Worm (Caenorhabditis elegans) whole organism, late embryonic: ENCODE measurements around the gene pcrg-1.

Experiments
- ama-1 ChIP-seq: fragments of 150-350 bp; optimal IDR thresholded peaks from 2 replicates; lab custom pipeline; 2014
- ceh-34 ChIP-seq: sonication (generic microtip); optimal IDR thresholded peaks from 2 replicates; lab custom pipeline; 2016; ENCODE audit warnings: mild to moderate bottlenecking, missing genetic modification characterization, missing compliant biosample characterization
- elt-2 ChIP-seq: sonication (generic microtip); optimal IDR thresholded peaks from 2 replicates; lab custom pipeline; 2016; ENCODE audit warnings: missing genetic modification reagents, missing genetic modification characterization, missing compliant biosample characterization
- hlh-13 ChIP-seq: fragments of 200-800 bp; sonication (Bioruptor generic); optimal IDR thresholded peaks from 2 replicates; lab custom pipeline; 2018; ENCODE audit warnings: mild to moderate bottlenecking, missing genetic modification characterization, missing compliant biosample characterization
- nfya-1 ChIP-seq: sonication (generic microtip); optimal IDR thresholded peaks from 2 replicates; lab custom pipeline; 2017; ENCODE audit warnings: missing genetic modification characterization, mild to moderate bottlenecking, missing compliant biosample characterization, antibody characterized with exemption, moderate library complexity
- ref-2 ChIP-seq: sonication (generic microtip); optimal IDR thresholded peaks from 2 replicates; lab custom pipeline; 2016; ENCODE audit warnings: missing genetic modification characterization, missing compliant biosample characterization
- sox-4 ChIP-seq: sonication (generic microtip); optimal IDR thresholded peaks from 2 replicates; lab custom pipeline; 2017; ENCODE audit warnings: mild to moderate bottlenecking, missing genetic modification characterization, inconsistent platforms, missing compliant biosample characterization
- unc-42 ChIP-seq: sonication (generic microtip); optimal IDR thresholded peaks from 2 replicates; lab custom pipeline; 2016; ENCODE audit warnings: missing genotype, missing genetic modification characterization, missing compliant biosample characterization

DNA sequence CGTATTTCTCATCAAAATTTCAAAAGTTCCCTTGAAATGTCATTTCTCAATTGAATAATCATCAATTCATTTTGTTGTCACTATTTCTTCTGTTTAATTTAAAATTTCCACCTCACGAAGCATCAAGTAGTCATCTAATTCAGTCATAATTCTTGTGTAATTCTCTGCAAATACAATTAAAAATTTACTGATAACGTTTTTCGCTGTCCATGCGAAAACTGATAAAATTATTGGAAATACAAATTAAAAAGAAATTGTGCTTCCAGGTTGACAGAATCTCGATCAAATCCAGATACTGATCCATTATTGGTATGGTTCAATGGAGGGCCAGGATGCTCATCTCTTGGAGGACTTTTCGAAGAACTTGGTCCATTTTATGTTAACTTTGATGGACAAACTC lies 32.9 kb downstream of the pcrg-1 start:
- no peak for TF ChIP-seq sox-4 (tag; lab: Kevin White, UChicago)
- no peak for TF ChIP-seq elt-2 (tag; lab: Kevin White, UChicago)
- TF ChIP-seq hlh-13 (GFP tag; lab: Kevin White, UChicago): no peak
- TF ChIP-seq ama-1 (lab: Kevin White, UChicago): no peak
- TF ChIP-seq nfya-1 (tag; lab: Kevin White, UChicago): no peak
- no peak for TF ChIP-seq ceh-34 (tag; lab: Kevin White, UChicago)
- TF ChIP-seq ref-2 (tag; lab: Kevin White, UChicago): no peak
- no peak for TF ChIP-seq unc-42 (tag; lab: Kevin White, UChicago)
